Fruit fly (Drosophila melanogaster) Kc167 (cell line): ENCODE results near the gene Scgalpha.

Experiments used
- Myc ChIP-seq: fragments of >200 bp; optimal IDR thresholded peaks from 2 replicates; lab custom pipeline; 2017; ENCODE audit warnings: missing external identifiers
- Sin3A ChIP-seq: fragments of >200 bp; optimal IDR thresholded peaks from 2 replicates; lab custom pipeline; 2018; ENCODE audit warnings: missing external identifiers
- h ChIP-seq: fragments of >200 bp; optimal IDR thresholded peaks from 3 replicates; lab custom pipeline; 2018; ENCODE audit warnings: missing external identifiers
- insv ChIP-seq: fragments of >200 bp; optimal IDR thresholded peaks from 3 replicates; lab custom pipeline; 2018; ENCODE audit warnings: missing external identifiers
- psq ChIP-seq: fragments of >200 bp; optimal IDR thresholded peaks from 2 replicates; lab custom pipeline; 2017; ENCODE audit warnings: missing external identifiers
- ttk ChIP-seq: sonication (Bioruptor generic); optimal IDR thresholded peaks from 2 replicates; lab custom pipeline; 2017; ENCODE audit warnings: missing external identifiers

Gene Scgalpha

dm6 chr2L:8277561-8278201, 25.5 kb upstream of the Scgalpha start:
- no peak for TF ChIP-seq Sin3A
- no peak for TF ChIP-seq psq (lab: Kevin White, UChicago)
- TF ChIP-seq insv (lab: Kevin White, UChicago), result no peak
- no peak for TF ChIP-seq Myc (lab: Kevin White, UChicago)
- no peak for TF ChIP-seq ttk (lab: Kevin White, UChicago)
- TF ChIP-seq h (lab: Kevin White, UChicago), result no peak

dm6 chr2L:8279400-8280065, 23.7 kb upstream of the Scgalpha start:
- no peak for TF ChIP-seq h (lab: Kevin White, UChicago)
- no peak for TF ChIP-seq Myc (lab: Kevin White, UChicago)
- no peak for TF ChIP-seq insv (lab: Kevin White, UChicago)
- no peak for TF ChIP-seq ttk (lab: Kevin White, UChicago)
- TF ChIP-seq Sin3A, result no peak
- no peak for TF ChIP-seq psq (lab: Kevin White, UChicago)

- TF ChIP-seq Myc (lab: Kevin White, UChicago) (no peak), Sin3A (no peak), psq (lab: Kevin White, UChicago) (no peak), insv (lab: Kevin White, UChicago) (no peak), ttk (lab: Kevin White, UChicago) (no peak), h (lab: Kevin White, UChicago) (no peak)
These were observed 23.0 kb upstream of the Scgalpha start for dm6 chr2L:8280225-8280624.

- TF ChIP-seq insv (lab: Kevin White, UChicago) (no peak), h (lab: Kevin White, UChicago) (no peak), Myc (lab: Kevin White, UChicago) (no peak), psq (lab: Kevin White, UChicago) (no peak), Sin3A (no peak), ttk (lab: Kevin White, UChicago) (no peak)
These were observed 21.4 kb upstream of the Scgalpha start for dm6 chr2L:8281872-8282271.

dm6 chr2L:8284913-8285619, 18.2 kb upstream of the Scgalpha start:
- TF ChIP-seq psq (lab: Kevin White, UChicago) (no peak), Sin3A (no peak), ttk (lab: Kevin White, UChicago) (no peak), insv (lab: Kevin White, UChicago) (no peak), Myc (lab: Kevin White, UChicago) (no peak), h (lab: Kevin White, UChicago) (no peak)

dm6 chr2L:8286595-8286994, 16.6 kb upstream of the Scgalpha start:
- TF ChIP-seq ttk (lab: Kevin White, UChicago) (no peak), Sin3A (no peak), Myc (lab: Kevin White, UChicago) (no peak), h (lab: Kevin White, UChicago) (no peak)

dm6 chr2L:8288087-8288486, 15.1 kb upstream of the Scgalpha start:
- TF ChIP-seq psq (lab: Kevin White, UChicago), result no peak
- no peak for TF ChIP-seq Myc (lab: Kevin White, UChicago)
- no peak for TF ChIP-seq insv (lab: Kevin White, UChicago)
- TF ChIP-seq ttk (lab: Kevin White, UChicago), result no peak
- no peak for TF ChIP-seq h (lab: Kevin White, UChicago)
- no peak for TF ChIP-seq Sin3A

dm6 chr2L:8289352-8290091, 13.7 kb upstream of the Scgalpha start:
- TF ChIP-seq Sin3A (no peak), Myc (lab: Kevin White, UChicago) (no peak), insv (lab: Kevin White, UChicago) (no peak), psq (lab: Kevin White, UChicago) (no peak), h (lab: Kevin White, UChicago) (no peak), ttk (lab: Kevin White, UChicago) (no peak)

- TF ChIP-seq Myc (lab: Kevin White, UChicago) (no peak), ttk (lab: Kevin White, UChicago) (no peak), psq (lab: Kevin White, UChicago) (no peak), insv (lab: Kevin White, UChicago) (no peak), h (lab: Kevin White, UChicago) (no peak), Sin3A (no peak)
These were observed 13.2 kb upstream of the Scgalpha start for dm6 chr2L:8290092-8290424.

- no peak for TF ChIP-seq Myc (lab: Kevin White, UChicago)
- TF ChIP-seq insv (lab: Kevin White, UChicago), result no peak
- no peak for TF ChIP-seq h (lab: Kevin White, UChicago)
- TF ChIP-seq Sin3A, result no peak
- no peak for TF ChIP-seq psq (lab: Kevin White, UChicago)
- no peak for TF ChIP-seq ttk (lab: Kevin White, UChicago)
These were observed 12.5 kb upstream of the Scgalpha start for dm6 chr2L:8290653-8291233.
